Worm (Caenorhabditis elegans) whole organism, L4/young adult: ENCODE results near the gene lbp-2.

Source experiments
- W03F9.2 ChIP-seq: fragments of 150-350 bp; optimal IDR thresholded peaks from 2 replicates; lab custom pipeline; 2014; ENCODE audit warnings: missing biosample characterization, missing genetic modification characterization
- dao-5 ChIP-seq: sonication (generic microtip); optimal IDR thresholded peaks from 2 replicates; lab custom pipeline; 2016; ENCODE audit warnings: missing genotype, missing genetic modification characterization, moderate library complexity, missing compliant biosample characterization
- him-1 ChIP-seq: sonication (generic microtip); optimal IDR thresholded peaks from 2 replicates; lab custom pipeline; 2016; ENCODE audit warnings: missing genotype, missing genetic modification reagents, missing genetic modification characterization, missing compliant biosample characterization

The lbp-2 gene

DNA sequence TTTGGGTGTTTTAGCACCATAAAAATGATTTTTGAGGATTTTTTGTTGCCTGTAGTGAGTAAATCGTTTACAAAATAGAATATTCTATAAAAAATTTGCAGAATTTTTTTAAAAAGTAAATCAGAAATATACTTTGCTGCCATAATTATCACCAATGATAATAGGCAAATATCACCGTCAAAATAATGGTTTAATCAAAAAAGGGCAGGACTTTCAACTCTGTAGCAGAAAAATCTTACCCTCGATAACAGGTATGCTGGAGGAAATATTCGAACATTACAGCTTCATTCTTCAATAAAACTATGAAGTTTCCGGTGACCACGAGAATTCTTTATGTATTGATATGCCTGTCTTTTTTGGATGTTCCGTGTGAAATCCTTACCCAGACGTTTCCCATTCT, 28.8 kb downstream of the lbp-2 start, which contains the start of gene K09C4.4:
TSS of gene K09C4.4 (plus strand) at position 301 of the 400 bp plus-strand sequence.
- TF ChIP-seq dao-5 (tag; lab: Kevin White, UChicago) (no peak), him-1 (tag; lab: Kevin White, UChicago) (no peak), W03F9.2 (tag; lab: Kevin White, UChicago) (no peak)

DNA sequence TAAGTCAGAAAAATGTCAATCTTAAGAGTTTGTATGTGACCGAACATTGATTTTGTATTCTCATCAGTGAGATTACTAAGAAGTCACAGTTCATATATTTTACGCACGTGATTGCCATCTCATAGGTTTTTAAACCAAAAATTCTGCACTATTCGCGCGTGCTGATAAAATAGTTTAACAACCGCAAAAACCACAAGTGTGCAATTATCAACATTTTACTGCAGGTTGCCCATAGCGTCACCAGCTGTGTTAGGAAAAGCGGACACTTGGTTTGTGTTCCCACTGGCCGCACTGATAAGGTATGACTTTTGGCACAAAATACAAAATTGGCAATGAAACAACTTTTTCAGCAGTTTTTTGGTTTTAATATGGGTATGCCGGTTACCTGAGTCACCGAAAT, 29.7 kb downstream of the lbp-2 start:
- no peak for TF ChIP-seq W03F9.2 (tag; lab: Kevin White, UChicago)
- TF ChIP-seq him-1 (tag; lab: Kevin White, UChicago) = no peak
- TF ChIP-seq dao-5 (tag; lab: Kevin White, UChicago) = no peak

DNA sequence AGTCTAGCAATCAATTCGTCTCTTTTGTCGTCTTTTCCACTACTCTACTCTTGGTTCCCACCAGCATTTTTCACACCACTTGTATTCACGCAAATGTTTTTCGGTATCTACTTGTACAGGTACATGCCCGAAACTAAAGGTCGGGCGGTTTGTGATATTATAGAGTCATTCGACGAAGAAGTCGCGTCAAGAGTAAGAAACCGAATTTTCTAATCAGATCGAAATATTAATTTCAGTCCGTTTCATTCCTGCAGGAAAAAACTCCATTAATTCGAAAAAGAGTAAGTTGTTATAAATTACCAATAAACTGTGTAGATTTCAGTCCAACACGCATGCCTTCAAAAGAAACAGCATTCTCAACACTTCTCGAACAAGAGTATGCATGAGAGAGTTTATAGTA, 31.5 kb downstream of the lbp-2 start:
- no peak for TF ChIP-seq him-1 (tag; lab: Kevin White, UChicago)
- no peak for TF ChIP-seq W03F9.2 (tag; lab: Kevin White, UChicago)
- TF ChIP-seq dao-5 (tag; lab: Kevin White, UChicago) = no peak

DNA sequence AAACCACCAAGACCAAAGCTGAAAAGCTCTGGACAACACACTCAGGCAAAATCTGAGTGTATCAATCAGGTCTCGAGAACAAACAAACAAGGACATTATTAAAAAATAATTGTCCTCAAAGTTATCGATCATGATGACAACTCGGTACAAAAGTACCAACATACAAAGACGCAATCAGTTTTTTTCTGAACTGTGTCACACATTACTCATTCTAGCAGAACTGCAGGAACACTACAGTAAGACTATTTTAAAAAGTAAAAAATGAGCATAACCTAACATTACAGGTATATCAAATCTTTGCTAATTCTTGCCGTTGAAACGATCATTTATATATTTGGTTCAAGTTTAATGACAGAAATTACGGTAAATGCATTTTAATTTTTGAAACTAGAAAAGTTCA, 35.8 kb downstream of the lbp-2 start, which contains the start of gene K09C4.2:
TSS of gene K09C4.2 (plus strand) at position 301 of the 400 bp plus-strand sequence.
- no peak for TF ChIP-seq him-1 (tag; lab: Kevin White, UChicago)

DNA sequence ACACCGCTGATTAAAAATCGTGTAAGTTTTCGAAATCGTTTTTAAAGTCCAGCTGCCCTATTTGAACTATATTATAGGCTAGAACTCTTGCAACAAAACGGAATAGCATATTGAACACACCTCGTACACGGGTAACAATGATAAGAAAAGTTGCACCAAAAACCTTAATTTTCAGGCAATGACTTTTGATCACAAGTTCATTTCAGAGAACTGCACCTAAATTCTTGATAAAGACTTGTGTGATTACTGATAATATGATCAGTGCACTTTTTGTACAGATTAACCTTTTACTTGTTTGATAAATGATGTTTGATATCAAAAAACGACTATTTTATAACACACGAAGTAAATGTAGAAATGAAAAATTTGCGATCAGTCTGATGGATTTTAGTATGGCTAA, 37.4 kb downstream of the lbp-2 start:
- TF ChIP-seq W03F9.2 (tag; lab: Kevin White, UChicago) (no peak), him-1 (tag; lab: Kevin White, UChicago) (no peak), dao-5 (tag; lab: Kevin White, UChicago) (no peak)

DNA sequence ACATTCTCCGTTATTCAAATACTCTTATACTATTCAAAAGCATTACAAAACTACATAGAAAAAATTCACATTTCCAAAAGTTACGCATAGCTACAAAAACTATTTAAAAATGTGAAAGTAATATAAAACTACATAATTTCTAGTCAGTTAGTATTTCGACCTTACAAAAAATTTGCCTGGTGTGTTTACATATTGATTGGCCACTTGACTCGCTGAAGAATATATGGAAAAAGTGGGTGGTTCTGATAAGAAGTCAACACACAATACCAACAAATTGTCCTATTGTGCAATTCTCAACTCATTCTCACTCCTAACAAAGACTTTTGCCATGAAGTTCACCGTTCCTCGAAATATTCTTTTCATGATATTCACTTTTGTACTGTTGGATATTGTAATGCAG, 38.2 kb downstream of the lbp-2 start, which contains the start of gene K09C4.1:
TSS of gene K09C4.1 (plus strand) at position 301 of the 400 bp plus-strand sequence.
- no peak for TF ChIP-seq W03F9.2 (tag; lab: Kevin White, UChicago)
- no peak for TF ChIP-seq him-1 (tag; lab: Kevin White, UChicago)
- TF ChIP-seq dao-5 (tag; lab: Kevin White, UChicago) = no peak

DNA sequence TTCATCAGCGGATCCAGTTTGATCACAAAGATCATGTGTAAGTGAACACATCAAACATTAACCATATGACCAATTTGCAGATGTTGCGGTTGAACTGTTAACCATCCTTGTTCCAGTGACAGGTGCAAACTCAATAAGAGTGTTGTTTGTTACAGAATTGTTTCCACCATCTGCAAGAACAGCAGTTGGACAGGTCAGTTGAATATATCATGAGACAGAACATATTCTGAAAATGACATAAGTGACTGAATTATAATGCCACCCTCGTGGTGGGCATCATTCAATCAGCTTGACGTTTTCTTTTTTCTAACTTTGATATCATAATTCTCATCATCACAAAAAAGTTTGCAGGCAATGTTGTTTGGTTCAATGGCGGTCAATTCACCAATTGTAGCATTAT, 40.2 kb downstream of the lbp-2 start:
- no peak for TF ChIP-seq dao-5 (tag; lab: Kevin White, UChicago)
- TF ChIP-seq him-1 (tag; lab: Kevin White, UChicago) = no peak
- TF ChIP-seq W03F9.2 (tag; lab: Kevin White, UChicago) = no peak

DNA sequence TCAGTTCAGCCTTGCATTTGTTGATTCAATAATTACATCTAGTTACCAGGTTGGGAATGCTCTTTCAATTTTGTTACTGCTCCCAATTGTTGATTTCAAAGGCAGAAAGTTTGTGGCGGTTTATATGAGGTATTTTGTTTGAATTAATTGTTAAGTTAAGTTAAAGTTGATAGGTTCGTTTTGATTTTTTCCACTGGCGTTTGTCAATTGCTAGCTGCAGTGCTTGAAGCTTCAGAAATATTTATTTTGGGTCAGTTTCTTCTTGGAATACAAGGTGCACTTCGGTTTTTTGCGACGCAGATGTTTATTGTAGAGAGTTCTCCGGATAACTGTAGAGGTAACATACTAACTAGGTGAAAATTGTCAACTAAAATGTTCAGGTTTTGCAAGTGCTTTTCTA, 41.4 kb downstream of the lbp-2 start, which contains the start of gene F11D5.5:
TSS of gene F11D5.5 (plus strand) at position 301 of the 400 bp plus-strand sequence.
- TF ChIP-seq him-1 (tag; lab: Kevin White, UChicago) (no peak), W03F9.2 (tag; lab: Kevin White, UChicago) (no peak), dao-5 (tag; lab: Kevin White, UChicago) (no peak)

DNA sequence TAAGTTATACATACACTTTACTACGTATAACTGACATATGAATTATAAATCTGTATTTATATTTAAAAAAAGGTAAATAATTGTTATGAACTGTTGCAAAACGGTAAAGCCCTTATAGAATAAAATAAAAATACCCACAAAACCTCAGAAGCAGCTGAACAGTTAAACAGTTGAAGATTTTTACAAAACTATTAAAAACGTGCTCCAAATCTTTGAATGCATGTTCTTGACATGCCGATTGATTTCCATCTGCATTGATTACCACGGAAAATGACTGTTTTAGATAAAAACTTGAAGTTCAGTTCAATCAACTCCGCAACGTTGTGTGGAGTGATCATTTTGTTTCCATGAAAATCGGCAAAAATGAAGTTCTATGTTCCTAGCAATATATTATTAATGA, 43.7 kb downstream of the lbp-2 start, which contains the start of gene F11D5.7:
TSS of gene F11D5.7 (plus strand) at position 301 of the 400 bp plus-strand sequence.
- TF ChIP-seq W03F9.2 (tag; lab: Kevin White, UChicago) (no peak), dao-5 (tag; lab: Kevin White, UChicago) (no peak), him-1 (tag; lab: Kevin White, UChicago) (no peak)

DNA sequence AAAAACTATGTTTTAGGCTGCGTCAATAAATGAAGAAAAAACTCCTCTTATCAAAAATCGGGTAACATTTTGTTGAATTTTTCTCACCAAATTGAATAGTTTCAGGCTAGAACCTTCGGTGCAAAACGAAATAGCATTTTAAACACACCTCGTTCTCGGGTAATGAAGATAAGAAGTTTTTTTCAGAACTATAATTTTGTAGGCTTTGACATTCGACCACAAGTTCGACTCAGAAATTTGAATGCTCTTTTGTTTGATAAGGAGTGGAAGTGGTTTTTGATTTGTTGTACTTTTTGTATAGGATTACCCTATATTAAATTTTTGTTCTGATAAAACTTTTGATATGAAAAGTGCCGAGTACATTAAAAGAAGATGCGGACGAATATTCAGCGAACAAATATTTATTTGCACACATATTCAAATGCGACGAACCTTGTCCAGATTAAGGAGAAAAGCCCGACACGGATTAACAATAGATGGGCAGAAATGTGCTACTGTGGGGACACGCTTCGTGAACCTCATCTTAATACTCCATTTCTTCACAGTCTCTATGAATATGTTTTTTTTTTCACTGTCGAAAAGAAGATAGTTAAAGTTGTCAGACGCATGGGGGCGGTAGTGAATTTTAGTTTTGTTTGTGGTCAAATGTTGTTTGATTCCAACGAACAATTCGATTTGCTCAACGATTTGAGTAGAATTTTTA, 46.3 kb downstream of the lbp-2 start:
- TF ChIP-seq W03F9.2 (tag; lab: Kevin White, UChicago) = no peak
- no peak for TF ChIP-seq him-1 (tag; lab: Kevin White, UChicago)
- no peak for TF ChIP-seq dao-5 (tag; lab: Kevin White, UChicago)

DNA sequence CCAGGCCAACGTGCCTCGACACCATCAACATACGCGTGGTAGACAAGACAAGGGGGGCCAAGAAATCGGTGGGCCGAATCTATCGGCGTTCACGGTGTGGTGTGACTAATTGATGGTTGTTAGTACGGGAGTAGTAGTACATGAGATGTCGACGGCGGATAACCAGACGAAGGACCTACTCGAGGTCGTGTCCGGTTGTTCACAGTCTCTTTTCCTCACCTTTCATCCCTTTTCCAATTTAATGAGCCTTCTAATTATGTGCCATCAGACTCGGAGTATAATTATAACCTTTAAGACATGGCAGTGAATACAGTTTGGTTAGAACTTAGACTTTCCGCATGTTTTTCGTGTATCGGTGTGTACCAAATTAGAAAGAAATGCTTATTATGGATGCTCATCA, 50.3 kb downstream of the lbp-2 start:
- TF ChIP-seq dao-5 (tag; lab: Kevin White, UChicago) = no peak
- no peak for TF ChIP-seq him-1 (tag; lab: Kevin White, UChicago)
- TF ChIP-seq W03F9.2 (tag; lab: Kevin White, UChicago) = no peak
